Worm (Caenorhabditis elegans) whole organism, young adult: ENCODE results near the gene vha-18.

ENCODE experiments used
- B0019.2 ChIP-seq: fragments of 200-800 bp; sonication (Bioruptor generic); conservative IDR thresholded peaks from 2 replicates; pipeline ENCODE4 v1.3.6; 2022; ENCODE audit warnings: missing genetic modification reagents, missing genetic modification characterization, missing compliant biosample characterization
- B0336.3 ChIP-seq: fragments of 200-800 bp; sonication (Bioruptor generic); IDR thresholded peaks from 2 replicates; pipeline ENCODE4 v1.3.6; 2022; ENCODE audit warnings: missing genetic modification characterization, missing compliant biosample characterization
- F10E7.11 ChIP-seq: sonication (generic microtip); optimal IDR thresholded peaks from 2 replicates; lab custom pipeline; 2017; ENCODE audit warnings: mild to moderate bottlenecking, missing genetic modification characterization, moderate library complexity, missing compliant biosample characterization
- F23B12.7 ChIP-seq: sonication (generic microtip); optimal IDR thresholded peaks from 2 replicates; lab custom pipeline; 2017; ENCODE audit warnings: missing genetic modification characterization, mild to moderate bottlenecking, missing compliant biosample characterization, antibody characterized with exemption, moderate library complexity; ENCODE audit not compliant: insufficient read depth
- F33H1.4 ChIP-seq: fragments of 200-800 bp; sonication (Bioruptor generic); IDR thresholded peaks from 2 replicates; pipeline ENCODE4 v1.3.6; 2022; ENCODE audit warnings: missing genetic modification reagents, missing genetic modification characterization, missing compliant biosample characterization
- F37B4.10 ChIP-seq: fragments of 200-800 bp; sonication (Bioruptor generic); IDR thresholded peaks from 2 replicates; pipeline ENCODE4 v1.3.6; 2022; ENCODE audit warnings: missing genetic modification characterization, missing compliant biosample characterization
- F39B2.1 ChIP-seq: fragments of 200-800 bp; sonication (Bioruptor generic); IDR thresholded peaks from 2 replicates; pipeline ENCODE4 v1.3.6; 2022; ENCODE audit warnings: missing genetic modification reagents, missing genetic modification characterization, missing compliant biosample characterization
- F52B5.7 ChIP-seq: sonication (generic microtip); optimal IDR thresholded peaks from 2 replicates; lab custom pipeline; 2016; ENCODE audit warnings: mild to moderate bottlenecking, missing genetic modification characterization, missing compliant biosample characterization
- Y56A3A.18 ChIP-seq: fragments of 200-800 bp; sonication (Bioruptor generic); IDR thresholded peaks from 2 replicates; pipeline ENCODE4 v1.3.6; 2022; ENCODE audit warnings: missing genetic modification reagents, missing genetic modification characterization, missing compliant biosample characterization
- Y79H2A.3 ChIP-seq: fragments of 200-800 bp; sonication (Bioruptor generic); conservative IDR thresholded peaks from 2 replicates; pipeline ENCODE4 v1.3.6; 2022; ENCODE audit warnings: missing genetic modification reagents, missing genetic modification characterization, missing compliant biosample characterization
- Y95B8A.8 ChIP-seq: fragments of 200-800 bp; sonication (Bioruptor generic); IDR thresholded peaks from 2 replicates; pipeline ENCODE4 v1.3.6; 2022; ENCODE audit warnings: missing genetic modification reagents, missing genetic modification characterization, missing compliant biosample characterization
- ZK185.1 ChIP-seq: sonication (generic microtip); optimal IDR thresholded peaks from 2 replicates; lab custom pipeline; 2016; ENCODE audit warnings: mild to moderate bottlenecking, missing genetic modification characterization, missing compliant biosample characterization; ENCODE audit not compliant: poor library complexity, severe bottlenecking
- akir-1 ChIP-seq: fragments of 200-800 bp; sonication (Bioruptor generic); optimal IDR thresholded peaks from 2 replicates; lab custom pipeline; 2018; ENCODE audit warnings: mild to moderate bottlenecking, missing genetic modification characterization, moderate library complexity, missing compliant biosample characterization
- ama-1 ChIP-seq, 3 experiments: fragments of 150-350 bp in 1 of 3; sonication (generic microtip) in 2 of 3; optimal IDR thresholded peaks; 2 replicates each; lab custom pipeline; 2014 to 2018; ENCODE audit warnings: missing biosample characterization in 2 of 3, missing genetic modification characterization in 2 of 3, missing genetic modification reagents in 2 of 3
- atf-7 ChIP-seq: sonication (generic microtip); optimal IDR thresholded peaks from 2 replicates; lab custom pipeline; 2017; ENCODE audit warnings: mild to moderate bottlenecking, missing genetic modification characterization, missing compliant biosample characterization
- attf-6 ChIP-seq: fragments of 200-800 bp; sonication (Bioruptor generic); IDR thresholded peaks from 2 replicates; pipeline ENCODE4 v1.3.6; 2022; ENCODE audit warnings: missing genetic modification reagents, missing genetic modification characterization, missing compliant biosample characterization
- cebp-2 ChIP-seq: fragments of 200-800 bp; sonication (Bioruptor generic); IDR thresholded peaks from 2 replicates; pipeline ENCODE4 v1.3.6; 2022; ENCODE audit warnings: missing genetic modification characterization, missing compliant biosample characterization
- ceh-100 ChIP-seq: fragments of 200-800 bp; sonication (Bioruptor generic); IDR thresholded peaks from 2 replicates; pipeline ENCODE4 v1.3.6; 2022; ENCODE audit warnings: missing genetic modification reagents, missing genetic modification characterization, missing compliant biosample characterization
- dox-1 ChIP-seq: fragments of 200-800 bp; sonication (Bioruptor generic); IDR thresholded peaks from 2 replicates; pipeline ENCODE4 v1.3.6; 2022; ENCODE audit warnings: missing genetic modification reagents, missing genetic modification characterization, missing compliant biosample characterization
- dpl-1 ChIP-seq: fragments of 150-350 bp; optimal IDR thresholded peaks from 2 replicates; lab custom pipeline; 2014; ENCODE audit warnings: missing biosample characterization, missing genetic modification reagents, missing genetic modification characterization
- efl-1 ChIP-seq: fragments of 150-350 bp; optimal IDR thresholded peaks from 2 replicates; lab custom pipeline; 2014; ENCODE audit warnings: missing biosample characterization, missing genetic modification reagents, missing genetic modification characterization
- egl-44 ChIP-seq: fragments of 200-800 bp; sonication (Bioruptor generic); IDR thresholded peaks from 2 replicates; pipeline ENCODE4 v1.3.6; 2022; ENCODE audit warnings: missing genetic modification reagents, missing genetic modification characterization, missing compliant biosample characterization
- ekl-4 ChIP-seq: fragments of 200-800 bp; sonication (Bioruptor generic); IDR thresholded peaks from 2 replicates; pipeline ENCODE4 v1.3.6; 2022; ENCODE audit warnings: missing genetic modification reagents, missing genetic modification characterization, missing compliant biosample characterization
- hlh-12 ChIP-seq: sonication (generic microtip); optimal IDR thresholded peaks from 2 replicates; lab custom pipeline; 2016; ENCODE audit warnings: missing genetic modification characterization, missing compliant biosample characterization
- hmg-1.2 ChIP-seq: fragments of 200-800 bp; sonication (Bioruptor generic); IDR thresholded peaks from 2 replicates; pipeline ENCODE4 v1.3.6; 2022; ENCODE audit warnings: missing genetic modification reagents, missing genetic modification characterization, missing compliant biosample characterization
- hmg-20 ChIP-seq: fragments of 200-800 bp; sonication (Bioruptor generic); IDR thresholded peaks from 2 replicates; pipeline ENCODE4 v1.3.6; 2022; ENCODE audit warnings: missing genetic modification reagents, missing genetic modification characterization, missing compliant biosample characterization
- let-526 ChIP-seq: fragments of 200-800 bp; sonication (Bioruptor generic); IDR thresholded peaks from 2 replicates; pipeline ENCODE4 v1.3.6; 2022; ENCODE audit warnings: missing genetic modification reagents, missing genetic modification characterization, missing compliant biosample characterization
- let-607 ChIP-seq, 2 experiments: fragments of 200-800 bp in 1 of 2; sonication (Bioruptor generic) in 1 of 2; sonication (generic microtip) in 1 of 2; optimal IDR thresholded peaks; 2 replicates each; lab custom pipeline; 2016 to 2018; ENCODE audit warnings: mild to moderate bottlenecking in 2 of 2, missing compliant biosample characterization in 2 of 2, missing genetic modification characterization in 2 of 2, moderate library complexity in 2 of 2, missing genotype in 1 of 2
- lin-26 ChIP-seq: fragments of 200-800 bp; sonication (Bioruptor generic); IDR thresholded peaks from 2 replicates; pipeline ENCODE4 v1.3.6; 2022; ENCODE audit warnings: missing genetic modification reagents, missing genetic modification characterization, missing compliant biosample characterization
- lin-35 ChIP-seq, 3 experiments: fragments of 150-350 bp in 2 of 3; sonication (generic microtip) in 1 of 3; optimal IDR thresholded peaks; 2 replicates each; lab custom pipeline; 2014 to 2018; ENCODE audit warnings: missing biosample characterization in 3 of 3, missing genetic modification characterization in 3 of 3, missing genetic modification reagents in 3 of 3
- lsl-1 ChIP-seq: fragments of 200-800 bp; sonication (Bioruptor generic); optimal IDR thresholded peaks from 2 replicates; lab custom pipeline; 2018; ENCODE audit warnings: mild to moderate bottlenecking, missing genetic modification characterization, moderate library complexity, missing compliant biosample characterization
- madf-10 ChIP-seq: sonication (generic microtip); optimal IDR thresholded peaks from 2 replicates; lab custom pipeline; 2016; ENCODE audit warnings: mild to moderate bottlenecking, missing genetic modification characterization, missing compliant biosample characterization
- madf-3 ChIP-seq: fragments of 200-800 bp; sonication (Bioruptor generic); IDR thresholded peaks from 2 replicates; pipeline ENCODE4 v1.3.6; 2022; ENCODE audit warnings: missing genetic modification reagents, missing genetic modification characterization, missing compliant biosample characterization
- madf-6 ChIP-seq: fragments of 200-800 bp; sonication (Bioruptor generic); IDR thresholded peaks from 2 replicates; pipeline ENCODE4 v1.3.6; 2022; ENCODE audit warnings: missing genetic modification reagents, missing genetic modification characterization, missing compliant biosample characterization
- nfyb-1 ChIP-seq: fragments of 200-800 bp; sonication (Bioruptor generic); IDR thresholded peaks from 2 replicates; pipeline ENCODE4 v1.3.6; 2022; ENCODE audit warnings: missing genetic modification reagents, missing genetic modification characterization, missing compliant biosample characterization
- nhr-27 ChIP-seq: fragments of 200-800 bp; sonication (Bioruptor generic); optimal IDR thresholded peaks from 2 replicates; lab custom pipeline; 2018; ENCODE audit warnings: mild to moderate bottlenecking, missing genetic modification characterization, moderate library complexity, missing compliant biosample characterization
- pbrm-1 ChIP-seq: fragments of 200-800 bp; sonication (Bioruptor generic); IDR thresholded peaks from 2 replicates; pipeline ENCODE4 v1.3.6; 2022; ENCODE audit warnings: missing genetic modification reagents, missing genetic modification characterization, missing compliant biosample characterization
- pha-4 ChIP-seq: fragments of 150-350 bp; sonication (generic microtip); optimal IDR thresholded peaks from 2 replicates; lab custom pipeline; 2014; ENCODE audit warnings: missing biosample characterization, missing genetic modification reagents, missing genetic modification characterization
- rcor-1 ChIP-seq: fragments of 200-800 bp; sonication (Bioruptor generic); IDR thresholded peaks from 2 replicates; pipeline ENCODE4 v1.3.6; 2022; ENCODE audit warnings: missing genetic modification reagents, missing genetic modification characterization, missing compliant biosample characterization
- rec-8 ChIP-seq, 2 experiments: sonication (generic microtip); optimal IDR thresholded peaks; 2 replicates each; lab custom pipeline; 2016; ENCODE audit warnings: mild to moderate bottlenecking in 2 of 2, missing genetic modification characterization in 2 of 2, missing genetic modification reagents in 2 of 2, missing genotype in 2 of 2, missing biosample characterization in 1 of 2, missing compliant biosample characterization in 1 of 2, moderate library complexity in 1 of 2
- sea-2 ChIP-seq: fragments of 200-800 bp; sonication (Bioruptor generic); IDR thresholded peaks from 2 replicates; pipeline ENCODE4 v1.3.6; 2022; ENCODE audit warnings: missing genetic modification characterization, missing compliant biosample characterization
- snpc-4 ChIP-seq, 5 experiments: fragments of 150-350 bp in 1 of 5; sonication (generic microtip) in 4 of 5; optimal IDR thresholded peaks; 2 replicates each; lab custom pipeline; 2014 to 2018; ENCODE audit warnings: missing genetic modification characterization in 5 of 5, missing biosample characterization in 3 of 5, antibody characterized with exemption in 2 of 5, mild to moderate bottlenecking in 2 of 5, missing compliant biosample characterization in 2 of 5, missing genotype in 2 of 5, moderate library complexity in 2 of 5, missing genetic modification reagents in 1 of 5
- tbp1 ChIP-seq: fragments of 200-800 bp; sonication (Bioruptor generic); optimal IDR thresholded peaks from 2 replicates; lab custom pipeline; 2018; ENCODE audit warnings: mild to moderate bottlenecking, missing genetic modification characterization, missing compliant biosample characterization
- unc-130 ChIP-seq: sonication (generic microtip); optimal IDR thresholded peaks from 2 replicates; lab custom pipeline; 2016; ENCODE audit warnings: missing genetic modification reagents, missing genetic modification characterization, missing compliant biosample characterization
- ztf-18 ChIP-seq: sonication (generic microtip); optimal IDR thresholded peaks from 2 replicates; lab custom pipeline; 2016; ENCODE audit warnings: missing genotype, mild to moderate bottlenecking, missing genetic modification characterization, missing compliant biosample characterization
- ztf-28 ChIP-seq: fragments of 200-800 bp; sonication (Bioruptor generic); IDR thresholded peaks from 2 replicates; pipeline ENCODE4 v1.3.6; 2022; ENCODE audit warnings: missing genetic modification reagents, missing genetic modification characterization, missing compliant biosample characterization

The vha-18 gene

ce11 chrV:8415113-8415530 is 1.8 kb upstream of the vha-18 start:
- TF ChIP-seq ekl-4 = peak; percentile 87
- peak; percentile 56 for TF ChIP-seq ceh-100 (GFP tag; lab: Robert Waterston, UW)
- no peak for TF ChIP-seq hlh-12 (tag; lab: Kevin White, UChicago)
- TF ChIP-seq madf-6 (GFP tag; lab: Robert Waterston, UW) = peak; percentile 86
- TF ChIP-seq attf-6 = peak; percentile 88
- TF ChIP-seq ztf-28 = 0 out of 2 replicates have a peak, but pooled peaks have one; percentile 58
- no peak for TF ChIP-seq F23B12.7
- no peak for TF ChIP-seq dpl-1 (GFP tag; lab: Kevin White, UChicago)
- TF ChIP-seq dox-1 = 0 out of 2 replicates have a peak, but pooled peaks have one; percentile 32
- peak; percentile 94 for TF ChIP-seq Y79H2A.3 (GFP tag; lab: Robert Waterston, UW)
- TF ChIP-seq F39B2.1 (GFP tag; lab: Robert Waterston, UW) = peak; percentile 65; the same call in 1 of the 2 replicates
- TF ChIP-seq rcor-1 = peak; percentile 71
- TF ChIP-seq akir-1 (GFP tag; lab: Kevin White, UChicago) = no peak
- peak; percentile 80 for TF ChIP-seq F52B5.7 (tag; lab: Kevin White, UChicago)
- 0 out of 2 replicates have a peak, but pooled peaks have one; percentile 36 for TF ChIP-seq B0019.2
- TF ChIP-seq Y56A3A.18 (GFP tag; lab: Robert Waterston, UW) = 0 out of 2 replicates have a peak, but pooled peaks have one; percentile 62
- no peak for TF ChIP-seq nhr-27 (tag; lab: Kevin White, UChicago)
- TF ChIP-seq F37B4.10 (GFP tag; lab: Robert Waterston, UW) = no peak
- TF ChIP-seq cebp-2 = 0 out of 2 replicates have a peak, but pooled peaks have one; percentile 20
- TF ChIP-seq egl-44 (GFP tag; lab: Robert Waterston, UW) = no peak; the same call in 1 of the 2 replicates
- no peak for TF ChIP-seq snpc-4 (GFP tag; optimal IDR thresholded peaks at IDR 0.05; lab: Kevin White, UChicago)
- TF ChIP-seq snpc-4 (tag; optimal IDR thresholded peaks at IDR 0.05; lab: Kevin White, UChicago) = peak in 2 of 4 experiments; percentile 44 to 52
- peak; percentile 56 for TF ChIP-seq atf-7 (tag; lab: Kevin White, UChicago)
- TF ChIP-seq ztf-18 (tag; lab: Kevin White, UChicago) = peak; percentile 55
- TF ChIP-seq tbp1 = peak; percentile 47
- TF ChIP-seq Y95B8A.8 (GFP tag; lab: Robert Waterston, UW) = peak; percentile 87
- peak; percentile 95 for TF ChIP-seq B0336.3 (GFP tag; lab: Robert Waterston, UW)
- peak; percentile 33 for TF ChIP-seq efl-1 (GFP tag; lab: Kevin White, UChicago)
- TF ChIP-seq hmg-1.2 = peak; percentile 56
- no peak for TF ChIP-seq madf-10 (tag; lab: Kevin White, UChicago)
- peak; percentile 69 for TF ChIP-seq F33H1.4
- no peak for TF ChIP-seq sea-2 (GFP tag; lab: Robert Waterston, UW)
- no peak for TF ChIP-seq let-607 (tag; optimal IDR thresholded peaks at IDR 0.05; lab: Kevin White, UChicago)
- peak; percentile 70 for TF ChIP-seq nfyb-1 (GFP tag; lab: Robert Waterston, UW)
- TF ChIP-seq rec-8 (tag; optimal IDR thresholded peaks at IDR 0.05; lab: Kevin White, UChicago) = peak in 1 of 2 experiments; percentile 2
- peak; percentile 86 for TF ChIP-seq madf-3
- TF ChIP-seq ZK185.1 (tag; lab: Kevin White, UChicago) = no peak
- TF ChIP-seq let-526 (GFP tag; lab: Robert Waterston, UW) = no peak
- TF ChIP-seq unc-130 = peak; percentile 23
- TF ChIP-seq lsl-1 (GFP tag; lab: Kevin White, UChicago) = peak; percentile 71
- TF ChIP-seq lin-35 (GFP tag; optimal IDR thresholded peaks at IDR 0.05; lab: Kevin White, UChicago) = peak in 1 of 3 experiments; percentile 9
- 0 out of 2 replicates have a peak, but pooled peaks have one; percentile 9 for TF ChIP-seq hmg-20 (GFP tag; lab: Robert Waterston, UW)
- peak; percentile 38 for TF ChIP-seq pbrm-1 (GFP tag; lab: Robert Waterston, UW)
- TF ChIP-seq lin-26 (GFP tag; lab: Robert Waterston, UW) = peak; percentile 74
- no peak for TF ChIP-seq pha-4
- no peak for TF ChIP-seq ama-1 (optimal IDR thresholded peaks at IDR 0.05; lab: Kevin White, UChicago)
- peak in 1 of 2 experiments; percentile 33 for TF ChIP-seq ama-1 (GFP tag; optimal IDR thresholded peaks at IDR 0.05; lab: Kevin White, UChicago)
- peak; percentile 54 for TF ChIP-seq F10E7.11 (tag; lab: Kevin White, UChicago)
